Worm (Caenorhabditis elegans): ENCODE results near the gene F56D2.5.
A peak's percentile ranks its signal among the peaks of the same experiment; 100 is the strongest.

F56D2.5 gene

DNA sequence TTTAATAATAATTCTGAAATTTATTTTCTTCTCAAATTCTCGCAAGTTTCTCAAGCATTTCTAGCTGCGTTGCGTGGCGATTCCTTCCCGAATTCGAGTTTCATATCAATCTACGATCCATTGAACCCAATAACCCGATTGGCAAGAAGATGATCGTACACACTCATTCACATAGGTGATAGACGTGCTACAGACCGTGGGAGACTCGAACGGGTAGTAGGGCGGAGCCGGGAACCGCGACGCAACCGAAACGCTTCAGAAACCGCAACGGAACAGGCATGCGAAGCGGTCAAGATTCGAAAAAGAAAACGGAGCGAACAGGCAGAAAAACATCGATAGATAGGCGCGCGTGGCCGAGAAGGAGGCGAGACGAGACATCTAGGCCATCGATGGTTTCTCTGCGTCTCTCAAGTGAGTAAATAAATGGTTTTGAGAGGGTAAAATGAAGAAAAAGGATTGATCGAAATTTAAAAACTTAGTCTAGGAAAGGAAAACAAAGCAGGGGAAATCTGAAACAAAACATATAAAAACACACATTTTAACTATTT, 22.3 kb upstream of the F56D2.5 start, which contains the start of gene madf-11 (continued):
- TF ChIP-seq hmg-1.2 (GFP tag; IDR thresholded peaks at IDR 0.05), result peak; percentile 57; the same call in 1 of the 2 replicates
- TF ChIP-seq rpc-1 (optimal IDR thresholded peaks at IDR 0.05), result no peak
- TF ChIP-seq rpc-1 (tag; optimal IDR thresholded peaks at IDR 0.05), result no peak
- no peak for TF ChIP-seq athp-1 (tag; optimal IDR thresholded peaks at IDR 0.05)
- TF ChIP-seq madf-3 (GFP tag; IDR thresholded peaks at IDR 0.05), result 0 out of 2 replicates have a peak, but pooled peaks have one; percentile 51
- no peak for TF ChIP-seq F52B5.7 (tag; optimal IDR thresholded peaks at IDR 0.05)
- TF ChIP-seq cebp-1 (GFP tag; IDR thresholded peaks at IDR 0.05), result no peak
- peak; percentile 58 for TF ChIP-seq cebp-1 (tag; optimal IDR thresholded peaks at IDR 0.05)
- TF ChIP-seq lin-54 (GFP tag; optimal IDR thresholded peaks at IDR 0.05), result peak; percentile 60
- TF ChIP-seq snpc-1.1 (tag; optimal IDR thresholded peaks at IDR 0.05; ENCODE audit: insufficient read depth), result no peak
- no peak for TF ChIP-seq zim-3 (tag; optimal IDR thresholded peaks at IDR 0.05)
- TF ChIP-seq B0019.2 (GFP tag; conservative IDR thresholded peaks at IDR 0.05), result no peak
- TF ChIP-seq ZK185.1 (tag; optimal IDR thresholded peaks at IDR 0.05; ENCODE audit: poor library complexity, severe bottlenecking), result peak; percentile 28
- no peak for TF ChIP-seq hlh-26 (GFP tag; conservative IDR thresholded peaks at IDR 0.05)
- no peak for TF ChIP-seq aptf-3 (GFP tag; IDR thresholded peaks at IDR 0.05)
- no peak for TF ChIP-seq egrh-3 (GFP tag; IDR thresholded peaks at IDR 0.05)
- TF ChIP-seq nfya-1 (tag; optimal IDR thresholded peaks at IDR 0.05; ENCODE audit: borderline replicate concordance, insufficient read depth), result no peak
- TF ChIP-seq bed-2 (GFP tag; IDR thresholded peaks at IDR 0.05), result no peak; the same call in 1 of the 2 replicates
- no peak for TF ChIP-seq ztf-26 (tag; optimal IDR thresholded peaks at IDR 0.05)
- TF ChIP-seq tbp1 (GFP tag; optimal IDR thresholded peaks at IDR 0.05), result peak; percentile 31
- 0 out of 2 replicates have a peak, but pooled peaks have one; percentile 35 for TF ChIP-seq nfyb-1 (GFP tag; IDR thresholded peaks at IDR 0.05)
- no peak for TF ChIP-seq sdz-38 (tag; optimal IDR thresholded peaks at IDR 0.05)
- TF ChIP-seq zfh-2 (GFP tag; conservative IDR thresholded peaks at IDR 0.05), result peak; percentile 90
- no peak for TF ChIP-seq atf-7 (tag; optimal IDR thresholded peaks at IDR 0.05)
- TF ChIP-seq attf-6 (GFP tag; IDR thresholded peaks at IDR 0.05), result no peak
- TF ChIP-seq T26A5.8 (tag; optimal IDR thresholded peaks at IDR 0.05), result no peak
- no peak for TF ChIP-seq F22D6.2 (tag; optimal IDR thresholded peaks at IDR 0.05)
- TF ChIP-seq ceh-40 (GFP tag; IDR thresholded peaks at IDR 0.05), result no peak
- peak; percentile 7 for TF ChIP-seq madf-10 (tag; optimal IDR thresholded peaks at IDR 0.05)
- TF ChIP-seq ceh-27 (GFP tag; optimal IDR thresholded peaks at IDR 0.05), result peak; percentile 83
- TF ChIP-seq Y56A3A.18 (GFP tag; IDR thresholded peaks at IDR 0.05), result no peak
- TF ChIP-seq sptf-2 (GFP tag; optimal IDR thresholded peaks at IDR 0.05), result no peak
- peak; percentile 39 for TF ChIP-seq lin-40 (tag; optimal IDR thresholded peaks at IDR 0.05)
- no peak for TF ChIP-seq ztf-28 (GFP tag; IDR thresholded peaks at IDR 0.05)
- TF ChIP-seq attf-5 (GFP tag; optimal IDR thresholded peaks at IDR 0.05), result peak; percentile 88
- TF ChIP-seq mes-4 (tag; optimal IDR thresholded peaks at IDR 0.05), result no peak

DNA sequence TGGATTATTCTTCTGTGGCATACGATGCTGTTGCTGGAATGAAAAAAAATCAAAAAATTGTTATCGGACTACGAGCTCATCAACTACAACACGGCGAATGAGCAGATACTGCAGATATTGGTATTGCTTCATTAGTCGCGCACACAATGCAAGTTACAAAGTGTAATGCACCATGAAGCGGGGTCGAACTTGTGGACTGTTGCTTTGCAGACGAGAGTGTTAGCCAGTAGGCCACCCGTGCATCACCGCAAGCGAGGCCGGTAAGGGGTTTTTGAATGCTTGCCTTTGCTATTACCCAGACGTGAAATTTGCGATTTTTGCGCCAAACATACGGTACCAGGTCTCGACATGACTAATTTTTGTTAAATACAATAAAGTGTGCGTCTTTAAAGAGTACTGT, 20.8 kb upstream of the F56D2.5 start:
- peak; percentile 78 for TF ChIP-seq lsl-1 (GFP tag; optimal IDR thresholded peaks at IDR 0.05)
- TF ChIP-seq F52B5.7 (tag; optimal IDR thresholded peaks at IDR 0.05), result peak; percentile 94
- peak; percentile 94 for TF ChIP-seq nfyb-1 (GFP tag; IDR thresholded peaks at IDR 0.05)
- TF ChIP-seq attf-3 (GFP tag; conservative IDR thresholded peaks at IDR 0.05), result peak; percentile 56; the same call in 1 of the 2 replicates
- peak; percentile 68 for TF ChIP-seq Y53G8AR.9 (GFP tag; conservative IDR thresholded peaks at IDR 0.05)
- 0 out of 2 replicates have a peak, but pooled peaks have one; percentile 49 for TF ChIP-seq K11D2.4 (GFP tag; IDR thresholded peaks at IDR 0.05)
- 0 out of 2 replicates have a peak, but pooled peaks have one; percentile 71 for TF ChIP-seq F37B4.10 (GFP tag; IDR thresholded peaks at IDR 0.05)
- peak; percentile 70 for TF ChIP-seq D2030.7 (GFP tag; IDR thresholded peaks at IDR 0.05)
- TF ChIP-seq mes-4 (tag; optimal IDR thresholded peaks at IDR 0.05), result peak; percentile 87
- TF ChIP-seq hlh-12 (tag; optimal IDR thresholded peaks at IDR 0.05), result no peak
- no peak for TF ChIP-seq mel-28 (tag; optimal IDR thresholded peaks at IDR 0.05; ENCODE audit: borderline replicate concordance)
- no peak for TF ChIP-seq Y67H2A.10 (GFP tag; conservative IDR thresholded peaks at IDR 0.05)
- peak; percentile 86 for TF ChIP-seq snpc-1.3 (tag; optimal IDR thresholded peaks at IDR 0.05; ENCODE audit: insufficient read depth)
- peak; percentile 19; the same call in 1 of the 2 replicates for TF ChIP-seq madf-8 (GFP tag; conservative IDR thresholded peaks at IDR 0.05)
- peak; percentile 81 for TF ChIP-seq F10E7.11 (tag; optimal IDR thresholded peaks at IDR 0.05)
- peak; percentile 41 for TF ChIP-seq nhr-27 (tag; optimal IDR thresholded peaks at IDR 0.05)

Data from whole organism, young adult.